Fruit fly (Drosophila melanogaster) whole organism, embryonic: ENCODE measurements around the gene AP-1mu.

Experiments used
- B-H2 ChIP-seq: fragments of 200-800 bp; sonication (Bioruptor generic); optimal IDR thresholded peaks from 2 replicates; lab custom pipeline; 2018; ENCODE audit warnings: missing biosample characterization, mild to moderate bottlenecking, missing genetic modification characterization
- BtbVII ChIP-seq: fragments of 200-800 bp; sonication (Bioruptor generic); optimal IDR thresholded peaks from 3 replicates; lab custom pipeline; 2017; ENCODE audit warnings: missing biosample characterization, mild to moderate bottlenecking, missing genetic modification characterization
- CG10267 ChIP-seq: fragments of 200-800 bp; sonication (Bioruptor generic); optimal IDR thresholded peaks from 2 replicates; lab custom pipeline; 2018; ENCODE audit warnings: missing biosample characterization, mild to moderate bottlenecking, missing genetic modification characterization, moderate library complexity
- CG10543 ChIP-seq: fragments of 200-800 bp; sonication (Bioruptor generic); optimal IDR thresholded peaks from 3 replicates; lab custom pipeline; 2017; ENCODE audit warnings: missing biosample characterization, mild to moderate bottlenecking, missing genetic modification characterization, moderate library complexity
- CG13424 ChIP-seq: fragments of 200-800 bp; sonication (Bioruptor generic); optimal IDR thresholded peaks from 2 replicates; lab custom pipeline; 2019; ENCODE audit warnings: missing biosample characterization, mild to moderate bottlenecking, missing genetic modification characterization, moderate library complexity
- CG15073 ChIP-seq: fragments of 200-800 bp; sonication (Bioruptor generic); optimal IDR thresholded peaks from 2 replicates; lab custom pipeline; 2016; ENCODE audit warnings: missing biosample characterization, missing genetic modification characterization
- CG15514 ChIP-seq: fragments of 200-800 bp; sonication (Bioruptor generic); optimal IDR thresholded peaks from 3 replicates; lab custom pipeline; 2017; ENCODE audit warnings: missing biosample characterization, missing genetic modification characterization, mild to moderate bottlenecking, moderate library complexity, missing genetic modification reagents
- CG1602 ChIP-seq: fragments of 200-800 bp; sonication (Bioruptor generic); optimal IDR thresholded peaks from 3 replicates; lab custom pipeline; 2016; ENCODE audit warnings: missing biosample characterization, missing genetic modification characterization
- CG17612 ChIP-seq: fragments of 200-800 bp; sonication (Bioruptor generic); IDR thresholded peaks from 2 replicates; pipeline ENCODE4 v1.3.6; 2022; ENCODE audit warnings: missing biosample characterization, missing genetic modification characterization
- CG17802 ChIP-seq: fragments of 200-800 bp; sonication (Bioruptor generic); optimal IDR thresholded peaks from 2 replicates; lab custom pipeline; 2018; ENCODE audit warnings: missing biosample characterization, mild to moderate bottlenecking, missing genetic modification characterization, moderate library complexity
- CG17912 ChIP-seq: fragments of 200-800 bp; sonication (Bioruptor generic); optimal IDR thresholded peaks from 2 replicates; lab custom pipeline; 2018; ENCODE audit warnings: missing biosample characterization, mild to moderate bottlenecking, missing genetic modification characterization
- CG1832 ChIP-seq: fragments of 200-800 bp; sonication (Bioruptor generic); optimal IDR thresholded peaks from 2 replicates; lab custom pipeline; 2017; ENCODE audit warnings: missing biosample characterization, mild to moderate bottlenecking, missing genetic modification characterization, inconsistent platforms
- CG18476 ChIP-seq: fragments of 200-800 bp; sonication (Bioruptor generic); optimal IDR thresholded peaks from 2 replicates; lab custom pipeline; 2016; ENCODE audit warnings: missing biosample characterization, mild to moderate bottlenecking, missing genetic modification characterization
- CG18619 ChIP-seq: fragments of 200-800 bp; sonication (Bioruptor generic); optimal IDR thresholded peaks from 3 replicates; lab custom pipeline; 2017; ENCODE audit warnings: missing biosample characterization, mild to moderate bottlenecking, missing genetic modification characterization
- CG2889 ChIP-seq: fragments of 200-800 bp; sonication (Bioruptor generic); IDR thresholded peaks from 3 replicates; pipeline ENCODE4 v1.3.6; 2022; ENCODE audit warnings: missing biosample characterization, missing genetic modification characterization
- CG30020 ChIP-seq: fragments of 200-800 bp; optimal IDR thresholded peaks from 2 replicates; lab custom pipeline; 2019; ENCODE audit warnings: missing biosample characterization, mild to moderate bottlenecking, missing genetic modification characterization, moderate library complexity
- CG3163 ChIP-seq: fragments of 200-800 bp; sonication (Bioruptor generic); optimal IDR thresholded peaks from 3 replicates; lab custom pipeline; 2016; ENCODE audit warnings: missing biosample characterization, missing genetic modification characterization
- CG3995 ChIP-seq: fragments of 200-800 bp; sonication (Bioruptor generic); optimal IDR thresholded peaks from 3 replicates; lab custom pipeline; 2016; ENCODE audit warnings: missing biosample characterization, missing genetic modification characterization
- CG4820 ChIP-seq: fragments of 200-800 bp; sonication (Bioruptor generic); optimal IDR thresholded peaks from 3 replicates; lab custom pipeline; 2016; ENCODE audit warnings: missing biosample characterization, missing genetic modification characterization
- CG6689 ChIP-seq: fragments of 200-800 bp; sonication (Bioruptor generic); IDR thresholded peaks from 2 replicates; pipeline ENCODE4 v1.3.6; 2022; ENCODE audit warnings: missing biosample characterization, missing genetic modification characterization
- CG6813 ChIP-seq: fragments of 200-800 bp; sonication (Bioruptor generic); optimal IDR thresholded peaks from 2 replicates; lab custom pipeline; 2017; ENCODE audit warnings: missing biosample characterization, missing genetic modification characterization, mild to moderate bottlenecking, moderate library complexity, missing genetic modification reagents
- CG8359 ChIP-seq: fragments of 200-800 bp; sonication (Bioruptor generic); optimal IDR thresholded peaks from 2 replicates; lab custom pipeline; 2017; ENCODE audit warnings: missing biosample characterization, mild to moderate bottlenecking, missing genetic modification characterization, borderline replicate concordance
- CG8388 ChIP-seq: fragments of 200-800 bp; sonication (Bioruptor generic); optimal IDR thresholded peaks from 2 replicates; lab custom pipeline; 2019; ENCODE audit warnings: missing biosample characterization, mild to moderate bottlenecking, missing genetic modification characterization, moderate library complexity
- CG8478 ChIP-seq: fragments of >200 bp; optimal IDR thresholded peaks from 2 replicates; lab custom pipeline; 2018
- CHES-1-like ChIP-seq: fragments of 200-800 bp; sonication (Bioruptor generic); optimal IDR thresholded peaks from 2 replicates; lab custom pipeline; 2016; ENCODE audit warnings: missing biosample characterization, missing genetic modification characterization
- CkIIα-i1 ChIP-seq: fragments of 200-800 bp; sonication (Bioruptor generic); IDR thresholded peaks from 2 replicates; pipeline ENCODE4 v1.3.6; 2022; ENCODE audit warnings: missing biosample characterization, missing genetic modification characterization
- CoRest ChIP-seq: fragments of 200-800 bp; sonication (Bioruptor generic); optimal IDR thresholded peaks from 3 replicates; lab custom pipeline; 2018; ENCODE audit warnings: missing biosample characterization, mild to moderate bottlenecking, missing genetic modification characterization, moderate library complexity
- Doc3 ChIP-seq: fragments of 200-800 bp; sonication (Bioruptor generic); IDR thresholded peaks from 3 replicates; pipeline ENCODE4 v1.3.6; 2022; ENCODE audit warnings: missing biosample characterization, missing genetic modification characterization; ENCODE audit not compliant: partially characterized antibody
- HHEX ChIP-seq: fragments of 200-800 bp; sonication (Bioruptor generic); optimal IDR thresholded peaks from 3 replicates; lab custom pipeline; 2017; ENCODE audit warnings: missing biosample characterization, mild to moderate bottlenecking, missing genetic modification characterization, missing genetic modification reagents
- Kr ChIP-seq: fragments of 200-800 bp; sonication (Bioruptor generic); optimal IDR thresholded peaks from 2 replicates; lab custom pipeline; 2017; ENCODE audit warnings: missing biosample characterization, mild to moderate bottlenecking, missing genetic modification characterization
- Sox100B ChIP-seq: fragments of 200-800 bp; sonication (Bioruptor generic); optimal IDR thresholded peaks from 3 replicates; lab custom pipeline; 2018; ENCODE audit warnings: missing biosample characterization, mild to moderate bottlenecking, missing genetic modification characterization
- Tbp ChIP-seq: fragments of >200 bp; optimal IDR thresholded peaks from 2 replicates; lab custom pipeline; 2018; ENCODE audit warnings: missing biosample characterization, missing genetic modification characterization
- bsh ChIP-seq, 2 experiments: fragments of 200-800 bp; sonication (Bioruptor generic); optimal IDR thresholded peaks; 2 replicates each; lab custom pipeline; 2017 to 2018; ENCODE audit warnings: mild to moderate bottlenecking in 2 of 2, missing biosample characterization in 2 of 2, missing genetic modification characterization in 2 of 2, moderate library complexity in 1 of 2
- croc ChIP-seq: fragments of 200-800 bp; sonication (Bioruptor generic); conservative IDR thresholded peaks from 3 replicates; pipeline ENCODE4 v1.3.6; 2022; ENCODE audit warnings: missing biosample characterization, missing genetic modification characterization
- crp ChIP-seq, 2 experiments: fragments of 200-800 bp; sonication (Bioruptor generic); optimal IDR thresholded peaks; 2 replicates in 1 of 2; 3 replicates in 1 of 2; lab custom pipeline; 2017; ENCODE audit warnings: missing biosample characterization in 2 of 2, missing genetic modification characterization in 2 of 2, mild to moderate bottlenecking in 1 of 2, moderate library complexity in 1 of 2
- exex ChIP-seq: fragments of 200-800 bp; sonication (Bioruptor generic); optimal IDR thresholded peaks from 4 replicates; lab custom pipeline; 2018; ENCODE audit warnings: missing biosample characterization, mild to moderate bottlenecking, missing genetic modification characterization, moderate library complexity
- fru ChIP-seq: fragments of >200 bp; optimal IDR thresholded peaks from 2 replicates; lab custom pipeline; 2017
- grau ChIP-seq: fragments of 200-800 bp; optimal IDR thresholded peaks from 3 replicates; lab custom pipeline; 2019; ENCODE audit warnings: missing biosample characterization, mild to moderate bottlenecking, missing genetic modification characterization, moderate library complexity
- hth ChIP-seq: fragments of >200 bp; optimal IDR thresholded peaks from 2 replicates; lab custom pipeline; 2017; ENCODE audit warnings: inconsistent platforms
- jigr1 ChIP-seq: fragments of 200-800 bp; sonication (Bioruptor generic); IDR thresholded peaks from 3 replicates; pipeline ENCODE4 v1.3.6; 2022; ENCODE audit warnings: missing biosample characterization, missing genetic modification characterization
- kay ChIP-seq: fragments of 200-800 bp; sonication (Bioruptor generic); optimal IDR thresholded peaks from 2 replicates; lab custom pipeline; 2016; ENCODE audit warnings: missing biosample characterization, missing genetic modification characterization
- nerfin-1 ChIP-seq: fragments of 200-800 bp; sonication (Bioruptor generic); optimal IDR thresholded peaks from 3 replicates; lab custom pipeline; 2019; ENCODE audit warnings: missing biosample characterization, mild to moderate bottlenecking, missing genetic modification characterization, moderate library complexity
- peb ChIP-seq: fragments of 200-800 bp; sonication (Bioruptor generic); IDR thresholded peaks from 2 replicates; pipeline ENCODE4 v1.3.6; 2022; ENCODE audit warnings: missing biosample characterization, missing genetic modification characterization
- seq ChIP-seq: fragments of 200-800 bp; sonication (Bioruptor generic); IDR thresholded peaks from 2 replicates; pipeline ENCODE4 v1.3.6; 2022; ENCODE audit warnings: missing biosample characterization, missing genetic modification characterization
- shn ChIP-seq: fragments of 200-800 bp; sonication (Bioruptor generic); optimal IDR thresholded peaks from 3 replicates; lab custom pipeline; 2016; ENCODE audit warnings: missing biosample characterization, missing genetic modification characterization
- slbo ChIP-seq: fragments of 200-800 bp; sonication (Bioruptor generic); IDR thresholded peaks from 2 replicates; pipeline ENCODE4 v1.3.6; 2022; ENCODE audit warnings: missing biosample characterization, missing genetic modification characterization
- so ChIP-seq: fragments of 200-800 bp; sonication (Bioruptor generic); IDR thresholded peaks from 3 replicates; pipeline ENCODE4 v1.3.6; 2022; ENCODE audit warnings: missing biosample characterization, missing genetic modification characterization
- tna ChIP-seq: fragments of 200-800 bp; sonication (Bioruptor generic); IDR thresholded peaks from 2 replicates; pipeline ENCODE4 v1.3.6; 2022; ENCODE audit warnings: missing biosample characterization, missing genetic modification characterization; ENCODE audit not compliant: partially characterized antibody
- unc-4 ChIP-seq: fragments of 200-800 bp; sonication (Bioruptor generic); IDR thresholded peaks from 2 replicates; pipeline ENCODE4 v1.3.6; 2022; ENCODE audit warnings: missing biosample characterization, missing genetic modification characterization; ENCODE audit not compliant: partially characterized antibody
- yki ChIP-seq: fragments of >200 bp; optimal IDR thresholded peaks from 3 replicates; lab custom pipeline; 2018
- zen2 ChIP-seq: fragments of 200-800 bp; sonication (Bioruptor generic); IDR thresholded peaks from 3 replicates; pipeline ENCODE4 v1.3.6; 2022; ENCODE audit warnings: missing biosample characterization, missing genetic modification characterization; ENCODE audit not compliant: partially characterized antibody

AP-1mu gene

DNA sequence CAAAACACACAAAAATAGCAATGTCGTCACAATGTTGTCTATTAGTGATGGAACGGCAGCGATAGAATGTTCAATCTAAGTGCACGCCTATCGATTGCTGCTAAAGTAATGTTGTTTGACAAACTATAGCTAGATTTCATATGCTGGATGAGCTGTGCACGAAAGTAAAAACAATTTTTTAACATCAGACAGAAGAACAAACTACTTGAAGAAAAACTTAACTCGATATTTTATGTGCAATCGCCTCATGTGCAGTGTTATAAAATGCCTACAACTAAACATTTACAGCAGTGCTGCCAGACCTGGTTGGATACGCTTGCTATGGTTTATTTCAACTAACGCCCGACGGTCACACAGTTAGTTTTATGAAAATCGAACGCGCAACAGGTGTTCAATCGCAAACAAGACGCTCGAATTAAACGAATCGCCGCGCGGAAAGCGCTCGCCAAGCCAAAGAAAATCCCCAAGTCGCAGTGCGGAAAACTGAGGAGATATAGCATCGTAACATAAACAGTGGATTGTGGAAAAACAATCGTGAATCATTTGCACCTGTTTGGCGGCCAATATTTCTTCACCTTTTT is 31.7 kb upstream of the AP-1mu start, which contains the start of the genes bocks and CG8312 (continued):
- no peak for TF ChIP-seq CG1832 (GFP tag; lab: Kevin White, UChicago)
- TF ChIP-seq zen2 (GFP tag; lab: Robert Waterston, UW), result no peak
- TF ChIP-seq CG8478 (lab: Kevin White, UChicago), result no peak
- TF ChIP-seq fru (lab: Kevin White, UChicago), result no peak
- no peak for TF ChIP-seq seq (GFP tag; lab: Robert Waterston, UW)
- TF ChIP-seq croc (GFP tag; lab: Robert Waterston, UW), result no peak
- peak; percentile 16 for TF ChIP-seq BtbVII (GFP tag; lab: Kevin White, UChicago)
- TF ChIP-seq CG30020 (tag; lab: Kevin White, UChicago), result peak; percentile 45
- TF ChIP-seq kay, result peak; percentile 54
- TF ChIP-seq grau (tag; lab: Kevin White, UChicago), result peak; percentile 54
- no peak for TF ChIP-seq hth (lab: Kevin White, UChicago)
- TF ChIP-seq CG17802 (tag; lab: Kevin White, UChicago), result no peak
- TF ChIP-seq so (GFP tag; lab: Robert Waterston, UW), result no peak
- no peak for TF ChIP-seq CG17612 (GFP tag; lab: Robert Waterston, UW)
- no peak for TF ChIP-seq Kr
- peak; percentile 29 for TF ChIP-seq CG18619 (GFP tag; lab: Kevin White, UChicago)
- TF ChIP-seq peb (GFP tag; lab: Robert Waterston, UW), result no peak
- TF ChIP-seq CG13424, result peak; percentile 40
- TF ChIP-seq slbo, result no peak
- peak; percentile 80 for TF ChIP-seq CG15514 (GFP tag; lab: Kevin White, UChicago)
- TF ChIP-seq CkIIα-i1, result no peak
- TF ChIP-seq CG8359 (GFP tag; lab: Kevin White, UChicago), result no peak
- TF ChIP-seq CG1602 (GFP tag; lab: Kevin White, UChicago), result peak; percentile 31
- peak; percentile 1 for TF ChIP-seq CG8388 (GFP tag; lab: Kevin White, UChicago)
- peak; percentile 47 for TF ChIP-seq CoRest (tag; lab: Kevin White, UChicago)
- peak; percentile 88 for TF ChIP-seq CG3995 (GFP tag; lab: Kevin White, UChicago)
- peak in 1 of 2 experiments; percentile 66 for TF ChIP-seq crp (GFP tag; optimal IDR thresholded peaks at IDR 0.05; lab: Kevin White, UChicago)
- TF ChIP-seq Sox100B (GFP tag; lab: Kevin White, UChicago), result no peak
- TF ChIP-seq CG10267, result peak; percentile 99
- peak; percentile 64 for TF ChIP-seq CG17912
- TF ChIP-seq CG2889 (GFP tag; lab: Robert Waterston, UW), result no peak
- peak; percentile 47 for TF ChIP-seq CG3163
- TF ChIP-seq CG6689 (GFP tag; lab: Robert Waterston, UW), result no peak
- TF ChIP-seq CG10543, result peak; percentile 67
- TF ChIP-seq CG6813, result no peak
- peak; percentile 16 for TF ChIP-seq shn (GFP tag; lab: Kevin White, UChicago)
- no peak for TF ChIP-seq exex (tag; lab: Kevin White, UChicago)
- no peak for TF ChIP-seq unc-4 (GFP tag; lab: Robert Waterston, UW)
- peak; percentile 85 for TF ChIP-seq CHES-1-like
- peak; percentile 50 for TF ChIP-seq nerfin-1
- no peak for TF ChIP-seq tna (GFP tag; lab: Robert Waterston, UW)
- TF ChIP-seq yki, result no peak
- TF ChIP-seq bsh (GFP tag; optimal IDR thresholded peaks at IDR 0.05; lab: Kevin White, UChicago), result no peak
- no peak for TF ChIP-seq HHEX (GFP tag; lab: Kevin White, UChicago)
- TF ChIP-seq CG18476, result no peak
- no peak for TF ChIP-seq Tbp (GFP tag; lab: Kevin White, UChicago)
- no peak for TF ChIP-seq CG15073 (GFP tag; lab: Kevin White, UChicago)
- no peak for TF ChIP-seq jigr1 (GFP tag; lab: Robert Waterston, UW)
- peak; percentile 39 for TF ChIP-seq CG4820 (GFP tag; lab: Kevin White, UChicago)
- TF ChIP-seq Doc3 (GFP tag; lab: Robert Waterston, UW), result no peak
- TF ChIP-seq B-H2 (GFP tag; lab: Kevin White, UChicago), result peak; percentile 86
